Worm (Caenorhabditis elegans) whole organism, early embryonic: Measurements from ENCODE around the gene Y43F8C.11.

Experiments used
- B0310.2 ChIP-seq: sonication (generic microtip); optimal IDR thresholded peaks from 2 replicates; lab custom pipeline; 2016; ENCODE audit warnings: mild to moderate bottlenecking, missing genetic modification characterization, missing compliant biosample characterization
- flt-1 ChIP-seq: fragments of 200-800 bp; sonication (Bioruptor generic); IDR thresholded peaks from 2 replicates; pipeline ENCODE4 v1.3.6; 2022; ENCODE audit warnings: missing genetic modification characterization, missing compliant biosample characterization
- hnd-1 ChIP-seq: sonication (generic microtip); optimal IDR thresholded peaks from 2 replicates; lab custom pipeline; 2016; ENCODE audit warnings: missing genetic modification characterization, missing compliant biosample characterization

- TF ChIP-seq flt-1 = no peak
- TF ChIP-seq hnd-1 (tag; lab: Kevin White, UChicago) = no peak
- TF ChIP-seq B0310.2 (tag; lab: Kevin White, UChicago) = no peak
Observed at ce11 chrV:19697348-19698172, 27.5 kb downstream of the Y43F8C.11 start, which contains the start of the genes Y43F8C.13 and ani-3.
